Worm (Caenorhabditis elegans) whole organism, L4 larva: ENCODE measurements around the gene T16A9.3.

Experiments
- D1046.2 ChIP-seq: fragments of 200-800 bp; sonication (Bioruptor generic); IDR thresholded peaks from 2 replicates; pipeline ENCODE4 v1.3.6; 2022; ENCODE audit warnings: missing genetic modification characterization, missing compliant biosample characterization
- F10B5.3 ChIP-seq: sonication (generic microtip); optimal IDR thresholded peaks from 2 replicates; lab custom pipeline; 2016; ENCODE audit warnings: mild to moderate bottlenecking, missing genetic modification characterization, missing compliant biosample characterization
- F44E2.7 ChIP-seq: fragments of 200-800 bp; sonication (Bioruptor generic); IDR thresholded peaks from 2 replicates; pipeline ENCODE4 v2.1.2; 2022; ENCODE audit warnings: missing genetic modification characterization, missing compliant biosample characterization
- T20F7.1 ChIP-seq: fragments of 200-800 bp; sonication (Bioruptor generic); optimal IDR thresholded peaks from 2 replicates; lab custom pipeline; 2018; ENCODE audit warnings: mild to moderate bottlenecking, missing genetic modification characterization, missing compliant biosample characterization
- T26A8.4 ChIP-seq: fragments of 200-800 bp; sonication (Bioruptor generic); IDR thresholded peaks from 2 replicates; pipeline ENCODE4 v1.3.6; 2022; ENCODE audit warnings: missing genetic modification characterization, missing compliant biosample characterization
- ZK546.5 ChIP-seq, 2 experiments: sonication (generic microtip); optimal IDR thresholded peaks; 2 replicates each; lab custom pipeline; 2017; ENCODE audit warnings: missing biosample characterization in 2 of 2, missing genetic modification characterization in 2 of 2
- arid-1 ChIP-seq: fragments of 200-800 bp; sonication (Bioruptor generic); conservative IDR thresholded peaks from 2 replicates; pipeline ENCODE4 v1.3.6; 2022; ENCODE audit warnings: missing genetic modification reagents, missing genetic modification characterization, missing compliant biosample characterization
- ceh-20 ChIP-seq: fragments of 200-800 bp; sonication (Bioruptor generic); IDR thresholded peaks from 2 replicates; pipeline ENCODE4 v1.3.6; 2022; ENCODE audit warnings: missing genetic modification reagents, missing genetic modification characterization, missing compliant biosample characterization
- ceh-44 ChIP-seq: fragments of 200-800 bp; sonication (Bioruptor generic); IDR thresholded peaks from 2 replicates; pipeline ENCODE4 v1.3.6; 2022; ENCODE audit warnings: missing genetic modification reagents, missing genetic modification characterization, missing compliant biosample characterization
- daf-12 ChIP-seq: fragments of 150-350 bp; optimal IDR thresholded peaks from 2 replicates; lab custom pipeline; 2014; ENCODE audit warnings: missing biosample characterization, missing genetic modification reagents, missing genetic modification characterization
- daf-16 ChIP-seq, 3 experiments: sonication (generic microtip); optimal IDR thresholded peaks; 2 replicates each; lab custom pipeline; 2016 to 2017; ENCODE audit warnings: missing genetic modification characterization in 3 of 3, missing genetic modification reagents in 3 of 3, mild to moderate bottlenecking in 2 of 3, missing compliant biosample characterization in 2 of 3, missing biosample characterization in 1 of 3, moderate library complexity in 1 of 3
- dmd-6 ChIP-seq: fragments of 200-800 bp; sonication (Bioruptor generic); IDR thresholded peaks from 2 replicates; pipeline ENCODE4 v1.3.6; 2022; ENCODE audit warnings: missing genetic modification reagents, missing genetic modification characterization, missing compliant biosample characterization
- dpl-1 ChIP-seq: fragments of 150-350 bp; optimal IDR thresholded peaks from 2 replicates; lab custom pipeline; 2014; ENCODE audit warnings: missing biosample characterization, missing genetic modification reagents, missing genetic modification characterization
- duxl-1 ChIP-seq: sonication (generic microtip); optimal IDR thresholded peaks from 2 replicates; lab custom pipeline; 2016; ENCODE audit warnings: mild to moderate bottlenecking, missing genetic modification characterization, moderate library complexity, missing compliant biosample characterization; ENCODE audit not compliant: poor library complexity
- egl-27 ChIP-seq: sonication (generic microtip); optimal IDR thresholded peaks from 3 replicates; lab custom pipeline; 2017; ENCODE audit warnings: missing biosample characterization, missing genetic modification reagents, missing genetic modification characterization
- fkh-10 ChIP-seq: fragments of 150-350 bp; optimal IDR thresholded peaks from 2 replicates; lab custom pipeline; 2014; ENCODE audit warnings: missing biosample characterization, missing genetic modification reagents, missing genetic modification characterization
- hlh-11 ChIP-seq: fragments of 200-800 bp; sonication (Bioruptor generic); optimal IDR thresholded peaks from 2 replicates; lab custom pipeline; 2018; ENCODE audit warnings: mild to moderate bottlenecking, missing genetic modification characterization, missing compliant biosample characterization
- hlh-30 ChIP-seq: sonication (generic microtip); optimal IDR thresholded peaks from 2 replicates; lab custom pipeline; 2017; ENCODE audit warnings: antibody characterized with exemption, mild to moderate bottlenecking, missing genetic modification characterization, missing compliant biosample characterization; ENCODE audit not compliant: insufficient read depth
- hmg-1.1 ChIP-seq: fragments of 200-800 bp; sonication (Bioruptor generic); IDR thresholded peaks from 2 replicates; pipeline ENCODE4 v1.3.6; 2022; ENCODE audit warnings: missing genetic modification reagents, missing genetic modification characterization, missing compliant biosample characterization
- lin-13 ChIP-seq: fragments of 150-350 bp; optimal IDR thresholded peaks from 2 replicates; lab custom pipeline; 2014; ENCODE audit warnings: missing biosample characterization, missing genetic modification reagents, missing genetic modification characterization
- lin-15B ChIP-seq: fragments of 150-350 bp; sonication (generic microtip); optimal IDR thresholded peaks from 3 replicates; lab custom pipeline; 2014; ENCODE audit warnings: missing biosample characterization, missing genetic modification characterization
- lin-38 ChIP-seq: fragments of 200-800 bp; sonication (Bioruptor generic); IDR thresholded peaks from 2 replicates; pipeline ENCODE4 v1.3.6; 2022; ENCODE audit warnings: missing genetic modification reagents, missing genetic modification characterization, missing compliant biosample characterization
- lin-39 ChIP-seq: fragments of 150-350 bp; optimal IDR thresholded peaks from 2 replicates; lab custom pipeline; 2014; ENCODE audit warnings: missing biosample characterization, missing genetic modification reagents, missing genetic modification characterization
- lsy-2 ChIP-seq, 2 experiments: fragments of 150-350 bp in 1 of 2; sonication (generic microtip) in 1 of 2; optimal IDR thresholded peaks; 2 replicates each; lab custom pipeline; 2014 to 2017; ENCODE audit warnings: missing biosample characterization in 2 of 2, missing genetic modification characterization in 2 of 2
- madf-5 ChIP-seq, 2 experiments: fragments of 200-800 bp; sonication (Bioruptor generic); IDR thresholded peaks; 2 replicates each; pipeline ENCODE4 v1.3.6; 2022; ENCODE audit warnings: missing compliant biosample characterization in 2 of 2, missing genetic modification characterization in 2 of 2
- mdl-1 ChIP-seq, 2 experiments: fragments of 150-350 bp in 1 of 2; sonication (generic microtip) in 1 of 2; optimal IDR thresholded peaks; 2 replicates each; lab custom pipeline; 2014 to 2017; ENCODE audit warnings: missing biosample characterization in 2 of 2, missing genetic modification characterization in 2 of 2
- mdt-29 ChIP-seq: fragments of 200-800 bp; sonication (Bioruptor generic); IDR thresholded peaks from 2 replicates; pipeline ENCODE4 v1.3.6; 2022; ENCODE audit warnings: missing genetic modification reagents, missing genetic modification characterization, missing compliant biosample characterization
- mep-1 ChIP-seq: fragments of 150-350 bp; sonication (generic microtip); optimal IDR thresholded peaks from 3 replicates; lab custom pipeline; 2014; ENCODE audit warnings: missing biosample characterization, missing genetic modification characterization
- mxl-2 ChIP-seq: fragments of 200-800 bp; sonication (Bioruptor generic); conservative IDR thresholded peaks from 2 replicates; pipeline ENCODE4 v1.3.6; 2022; ENCODE audit warnings: missing genetic modification reagents, missing genetic modification characterization, missing compliant biosample characterization
- nhr-10 ChIP-seq: fragments of 150-350 bp; optimal IDR thresholded peaks from 2 replicates; lab custom pipeline; 2014; ENCODE audit warnings: missing biosample characterization, missing genetic modification characterization
- nhr-102 ChIP-seq: sonication (generic microtip); optimal IDR thresholded peaks from 2 replicates; lab custom pipeline; 2016; ENCODE audit warnings: mild to moderate bottlenecking, missing genetic modification characterization, moderate library complexity, missing compliant biosample characterization
- nhr-28 ChIP-seq: fragments of 150-350 bp; optimal IDR thresholded peaks from 2 replicates; lab custom pipeline; 2014; ENCODE audit warnings: missing biosample characterization, missing genetic modification characterization
- nhr-76 ChIP-seq: fragments of 150-350 bp; optimal IDR thresholded peaks from 2 replicates; lab custom pipeline; 2014; ENCODE audit warnings: missing biosample characterization, missing genetic modification characterization
- nhr-77 ChIP-seq: fragments of 150-350 bp; optimal IDR thresholded peaks from 2 replicates; lab custom pipeline; 2014; ENCODE audit warnings: missing biosample characterization, missing genetic modification characterization
- pha-4 ChIP-seq, 2 experiments: fragments of 150-350 bp in 1 of 2; fragments of 200-800 bp in 1 of 2; sonication (Bioruptor generic) in 1 of 2; IDR thresholded peaks in 1 of 2; optimal IDR thresholded peaks in 1 of 2; 2 replicates each; pipeline versions ENCODE4 v1.3.6 to Lab custom; 2014 to 2022; ENCODE audit warnings: missing genetic modification characterization in 2 of 2, missing genetic modification reagents in 2 of 2, missing biosample characterization in 1 of 2, missing compliant biosample characterization in 1 of 2
- php-3 ChIP-seq: fragments of 200-800 bp; sonication (Bioruptor generic); IDR thresholded peaks from 2 replicates; pipeline ENCODE4 v1.3.6; 2022; ENCODE audit warnings: missing genetic modification reagents, missing genetic modification characterization, missing compliant biosample characterization
- set-16 ChIP-seq: fragments of 200-800 bp; sonication (Bioruptor generic); IDR thresholded peaks from 2 replicates; pipeline ENCODE4 v1.3.6; 2022; ENCODE audit warnings: missing genetic modification reagents, missing genetic modification characterization, missing compliant biosample characterization
- spr-1 ChIP-seq: sonication (generic microtip); optimal IDR thresholded peaks from 2 replicates; lab custom pipeline; 2016; ENCODE audit warnings: mild to moderate bottlenecking, missing genetic modification characterization, missing compliant biosample characterization
- spr-3 ChIP-seq: fragments of 200-800 bp; sonication (Bioruptor generic); optimal IDR thresholded peaks from 2 replicates; lab custom pipeline; 2018; ENCODE audit warnings: mild to moderate bottlenecking, missing genetic modification characterization, missing compliant biosample characterization
- tag-97 ChIP-seq: fragments of 200-800 bp; sonication (Bioruptor generic); IDR thresholded peaks from 2 replicates; pipeline ENCODE4 v1.3.6; 2022; ENCODE audit warnings: missing genetic modification characterization, missing compliant biosample characterization
- tra-1 ChIP-seq: fragments of 200-800 bp; sonication (Bioruptor generic); IDR thresholded peaks from 2 replicates; pipeline ENCODE4 v1.3.6; 2022; ENCODE audit warnings: missing genetic modification reagents, missing genetic modification characterization, missing compliant biosample characterization
- unc-130 ChIP-seq: sonication (generic microtip); optimal IDR thresholded peaks from 2 replicates; lab custom pipeline; 2016; ENCODE audit warnings: missing genetic modification reagents, missing genetic modification characterization, missing compliant biosample characterization
- unc-39 ChIP-seq: sonication (generic microtip); optimal IDR thresholded peaks from 2 replicates; lab custom pipeline; 2017; ENCODE audit warnings: missing biosample characterization, missing genetic modification characterization
- zfp-3 ChIP-seq: fragments of 200-800 bp; sonication (Bioruptor generic); conservative IDR thresholded peaks from 2 replicates; pipeline ENCODE4 v1.3.6; 2022; ENCODE audit warnings: missing genetic modification reagents, missing genetic modification characterization, missing compliant biosample characterization
- zip-2 ChIP-seq: fragments of 150-350 bp; optimal IDR thresholded peaks from 2 replicates; lab custom pipeline; 2014; ENCODE audit warnings: missing biosample characterization, missing genetic modification characterization
- ztf-11 ChIP-seq: fragments of 150-350 bp; optimal IDR thresholded peaks from 2 replicates; lab custom pipeline; 2014; ENCODE audit warnings: missing biosample characterization, missing genetic modification characterization

T16A9.3 gene

ce11 chrV:14193451-14193850 lies 11.9 kb upstream of the T16A9.3 start, which contains the start of gene atfs-1 (continued):
- TF ChIP-seq T20F7.1 (GFP tag; lab: Kevin White, UChicago): no peak
- 0 out of 2 replicates have a peak, but pooled peaks have one; percentile 24 for TF ChIP-seq tra-1 (GFP tag; lab: Robert Waterston, UW)
- peak; percentile 69 for TF ChIP-seq nhr-77
- no peak for TF ChIP-seq tag-97
- TF ChIP-seq F10B5.3: no peak
- peak; percentile 14 for TF ChIP-seq lin-13 (GFP tag; lab: Kevin White, UChicago)
- no peak for TF ChIP-seq lin-39 (tag; lab: Kevin White, UChicago)
- TF ChIP-seq unc-130: no peak
- no peak for TF ChIP-seq fkh-10
- no peak for TF ChIP-seq ztf-11 (tag; lab: Kevin White, UChicago)
- TF ChIP-seq lsy-2 (tag; optimal IDR thresholded peaks at IDR 0.05; lab: Kevin White, UChicago): peak in 1 of 2 experiments; percentile 71
- TF ChIP-seq mdt-29 (GFP tag; lab: Robert Waterston, UW): no peak
- TF ChIP-seq mep-1 (tag; lab: Kevin White, UChicago): peak; percentile 80
- TF ChIP-seq zfp-3: no peak
- TF ChIP-seq egl-27 (tag; lab: Kevin White, UChicago): no peak
- no peak for TF ChIP-seq spr-3 (GFP tag; lab: Kevin White, UChicago)
- TF ChIP-seq mxl-2 (GFP tag; lab: Robert Waterston, UW): no peak
- peak; percentile 94 for TF ChIP-seq nhr-28 (tag; lab: Kevin White, UChicago)
- no peak for TF ChIP-seq daf-12
- no peak for TF ChIP-seq ZK546.5 (tag; optimal IDR thresholded peaks at IDR 0.05; lab: Kevin White, UChicago)
- peak; percentile 92 for TF ChIP-seq dmd-6 (GFP tag; lab: Robert Waterston, UW)
- TF ChIP-seq nhr-76 (tag; lab: Kevin White, UChicago): no peak
- peak; percentile 38 for TF ChIP-seq set-16
- no peak for TF ChIP-seq unc-39 (tag; lab: Kevin White, UChicago)
- no peak for TF ChIP-seq ceh-20
- TF ChIP-seq F44E2.7 (GFP tag; lab: Robert Waterston, UW): no peak
- TF ChIP-seq ceh-44 (GFP tag; lab: Robert Waterston, UW): no peak

ce11 chrV:14194514-14194913 lies 10.8 kb upstream of the T16A9.3 start:
- no peak for TF ChIP-seq nhr-77
- TF ChIP-seq D1046.2 (GFP tag; lab: Robert Waterston, UW): 0 out of 2 replicates have a peak, but pooled peaks have one; percentile 12
- peak; percentile 38; the same call in 1 of the 2 replicates for TF ChIP-seq set-16
- TF ChIP-seq mdl-1 (tag; optimal IDR thresholded peaks at IDR 0.05; lab: Kevin White, UChicago): no peak
- 0 out of 2 replicates have a peak, but pooled peaks have one; percentile 14 for TF ChIP-seq dmd-6 (GFP tag; lab: Robert Waterston, UW)
- no peak for TF ChIP-seq nhr-10 (tag; lab: Kevin White, UChicago)
- no peak for TF ChIP-seq daf-16 (GFP tag; optimal IDR thresholded peaks at IDR 0.05; lab: Kevin White, UChicago)
- no peak for TF ChIP-seq daf-16 (tag; optimal IDR thresholded peaks at IDR 0.05; lab: Kevin White, UChicago)
- TF ChIP-seq lin-15B (tag; lab: Kevin White, UChicago): no peak
- TF ChIP-seq zip-2 (tag; lab: Kevin White, UChicago): no peak
- no peak for TF ChIP-seq dpl-1
- TF ChIP-seq ceh-20: no peak
- no peak for TF ChIP-seq mdt-29 (GFP tag; lab: Robert Waterston, UW)
- TF ChIP-seq arid-1: no peak
- TF ChIP-seq hmg-1.1 (GFP tag; lab: Robert Waterston, UW): 0 out of 2 replicates have a peak, but pooled peaks have one; percentile 26
- 0 out of 2 replicates have a peak, but pooled peaks have one; percentile 12 for TF ChIP-seq lin-38 (GFP tag; lab: Robert Waterston, UW)
- no peak for TF ChIP-seq madf-5 (GFP tag; IDR thresholded peaks at IDR 0.05; lab: Robert Waterston, UW)

DNA sequence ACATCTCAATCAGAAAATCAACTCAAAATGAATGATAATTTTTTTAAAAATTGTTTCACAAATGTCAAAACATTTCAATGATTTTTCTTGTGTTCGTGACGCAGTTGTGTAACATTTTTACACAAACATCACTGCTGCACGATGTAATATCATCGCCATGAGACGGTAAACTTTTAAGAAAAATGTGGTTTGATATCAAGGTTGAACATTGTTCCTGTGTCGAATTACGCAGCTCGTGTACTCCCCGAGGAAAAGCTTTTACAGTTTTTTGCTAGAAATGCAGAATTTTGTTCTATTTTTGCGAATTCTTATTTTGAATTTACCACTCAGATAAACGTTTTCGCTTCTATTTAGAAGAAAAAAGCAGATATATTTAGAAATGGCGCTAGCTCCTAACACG lies 7.7 kb upstream of the T16A9.3 start:
- TF ChIP-seq duxl-1 (tag; lab: Kevin White, UChicago) (peak; percentile 47), hlh-11 (peak; percentile 54), T26A8.4 (GFP tag; lab: Robert Waterston, UW) (peak; percentile 65), pha-4 (GFP tag; IDR thresholded peaks at IDR 0.05; lab: Robert Waterston, UW) (peak; percentile 44; the same call in 1 of the 2 replicates), pha-4 (tag; optimal IDR thresholded peaks at IDR 0.05; lab: Kevin White, UChicago) (no peak), ceh-20 (0 out of 2 replicates have a peak, but pooled peaks have one; percentile 36), lin-13 (GFP tag; lab: Kevin White, UChicago) (no peak), php-3 (GFP tag; lab: Robert Waterston, UW) (no peak), daf-16 (GFP tag; optimal IDR thresholded peaks at IDR 0.05; lab: Kevin White, UChicago) (peak in 1 of 2 experiments; percentile 10), daf-16 (tag; optimal IDR thresholded peaks at IDR 0.05; lab: Kevin White, UChicago) (peak; percentile 49), dpl-1 (peak; percentile 7), nhr-102 (tag; lab: Kevin White, UChicago) (peak; percentile 26), spr-3 (GFP tag; lab: Kevin White, UChicago) (no peak), mdl-1 (tag; optimal IDR thresholded peaks at IDR 0.05; lab: Kevin White, UChicago) (peak in 1 of 2 experiments; percentile 59), nhr-76 (tag; lab: Kevin White, UChicago) (no peak), hlh-30 (tag; lab: Kevin White, UChicago) (peak; percentile 52), spr-1 (tag; lab: Kevin White, UChicago) (no peak)
